Fruit fly (Drosophila melanogaster) whole organism, embryonic: Measurements from ENCODE around the gene Pak.

Experiments used
- CG42726 ChIP-seq: fragments of 200-800 bp; sonication (Bioruptor generic); IDR thresholded peaks from 2 replicates; pipeline ENCODE4 v1.3.6; 2022; ENCODE audit warnings: missing biosample characterization, missing genetic modification characterization; ENCODE audit not compliant: partially characterized antibody
- gro ChIP-seq: fragments of 200-800 bp; sonication (Bioruptor generic); optimal IDR thresholded peaks from 2 replicates; lab custom pipeline; 2016; ENCODE audit warnings: missing biosample characterization, missing genetic modification characterization

- TF ChIP-seq gro (GFP tag; lab: Kevin White, UChicago) (no peak), CG42726 (GFP tag; lab: Robert Waterston, UW) (no peak)
Observed at dm6 chr3R:6348943-6349342, 1.8 kb upstream of the Pak start, which contains the start of gene Hr83.
